ENCODE assay signal across 4 fruit fly cellular contexts in genomic region chr2L:1073530-1073929, dm6.
TF ChIP-seq lines count a peak whose summit lies in the region.

No protein-coding gene starts in this region.

- TF ChIP-seq CTCF in whole organism, embryonic (GFP tag; optimal IDR thresholded peaks at IDR 0.05; lab: Kevin White, UChicago) = no peak

TF ChIP-seq in whole organism, adult, 20 proteins besides CTCF, POLR2A, EP300 and RAD21:
- TF ChIP-seq CG1620 (GFP tag; optimal IDR thresholded peaks at IDR 0.05; lab: Kevin White, UChicago) (no peak), CG5204 (GFP tag; optimal IDR thresholded peaks at IDR 0.05; lab: Kevin White, UChicago) (no peak), cnc (optimal IDR thresholded peaks at IDR 0.05; lab: Kevin White, UChicago) (no peak), tj (GFP tag; optimal IDR thresholded peaks at IDR 0.05; lab: Kevin White, UChicago) (peak; percentile 55), CG12768 (GFP tag; optimal IDR thresholded peaks at IDR 0.05; lab: Kevin White, UChicago) (no peak), toe (GFP tag; optimal IDR thresholded peaks at IDR 0.05; lab: Kevin White, UChicago) (no peak), kay (GFP tag; lab: Kevin White, UChicago; ENCODE audit: borderline replicate concordance) (no peak), ovo (GFP tag; optimal IDR thresholded peaks at IDR 0.05; lab: Kevin White, UChicago) (no peak), CG33017 (tag; optimal IDR thresholded peaks at IDR 0.05; lab: Kevin White, UChicago) (no peak), pad (GFP tag; optimal IDR thresholded peaks at IDR 0.05; lab: Kevin White, UChicago) (no peak), cic (GFP tag; optimal IDR thresholded peaks at IDR 0.05; lab: Kevin White, UChicago) (no peak), Clk (GFP tag; optimal IDR thresholded peaks at IDR 0.05; lab: Kevin White, UChicago) (no peak), bab1 (GFP tag; optimal IDR thresholded peaks at IDR 0.05; lab: Kevin White, UChicago) (peak; percentile 56)

TF ChIP-seq in whole organism, embryonic, 481 proteins besides CTCF, POLR2A, EP300 and RAD21 (continues in another document):
- TF ChIP-seq Lhr (GFP tag; optimal IDR thresholded peaks at IDR 0.05; lab: Kevin White, UChicago) = no peak
- no peak for TF ChIP-seq CG17186 (GFP tag; optimal IDR thresholded peaks at IDR 0.05; lab: Kevin White, UChicago)
- TF ChIP-seq crc (GFP tag; optimal IDR thresholded peaks at IDR 0.05; lab: Kevin White, UChicago) = no peak
- no peak for TF ChIP-seq zf30C (GFP tag; optimal IDR thresholded peaks at IDR 0.05; lab: Kevin White, UChicago)
- no peak for TF ChIP-seq CG42726 (GFP tag; IDR thresholded peaks at IDR 0.05; lab: Robert Waterston, UW; ENCODE audit: partially characterized antibody)
- no peak for TF ChIP-seq Nf-YA (GFP tag; IDR thresholded peaks at IDR 0.05; lab: Robert Waterston, UW)
- no peak for TF ChIP-seq Rfx (GFP tag; IDR thresholded peaks at IDR 0.05; lab: Robert Waterston, UW)
- no peak for TF ChIP-seq odd (GFP tag; optimal IDR thresholded peaks at IDR 0.05; lab: Kevin White, UChicago)
- no peak for TF ChIP-seq CG32772 (GFP tag; IDR thresholded peaks at IDR 0.05; lab: Robert Waterston, UW)
- TF ChIP-seq chn (GFP tag; optimal IDR thresholded peaks at IDR 0.05; lab: Kevin White, UChicago) = no peak
- no peak for TF ChIP-seq bowl (GFP tag; IDR thresholded peaks at IDR 0.05; lab: Robert Waterston, UW)
- TF ChIP-seq CG2875 (GFP tag; optimal IDR thresholded peaks at IDR 0.05; lab: Kevin White, UChicago) = no peak
- no peak for TF ChIP-seq gce (GFP tag; IDR thresholded peaks at IDR 0.05; lab: Robert Waterston, UW)
- TF ChIP-seq Mrtf (GFP tag; IDR thresholded peaks at IDR 0.05; lab: Robert Waterston, UW) = no peak
- no peak for TF ChIP-seq chinmo (GFP tag; IDR thresholded peaks at IDR 0.05; lab: Robert Waterston, UW; ENCODE audit: partially characterized antibody)
- TF ChIP-seq BtbVII (GFP tag; optimal IDR thresholded peaks at IDR 0.05; lab: Kevin White, UChicago) = no peak
- TF ChIP-seq ci (GFP tag; IDR thresholded peaks at IDR 0.05; lab: Robert Waterston, UW) = no peak
- no peak for TF ChIP-seq CG3163 (GFP tag; optimal IDR thresholded peaks at IDR 0.05; lab: Kevin White, UChicago)
- TF ChIP-seq sens (GFP tag; lab: Kevin White, UChicago) = peak; percentile 75
- no peak for TF ChIP-seq CG18764 (GFP tag; optimal IDR thresholded peaks at IDR 0.05; lab: Kevin White, UChicago)
- TF ChIP-seq CG12219 (GFP tag; optimal IDR thresholded peaks at IDR 0.05; lab: Kevin White, UChicago) = no peak
- no peak for TF ChIP-seq unc-4 (GFP tag; IDR thresholded peaks at IDR 0.05; lab: Robert Waterston, UW; ENCODE audit: partially characterized antibody)
- TF ChIP-seq CoRest (tag; optimal IDR thresholded peaks at IDR 0.05; lab: Kevin White, UChicago) = no peak
- no peak for TF ChIP-seq usp (GFP tag; optimal IDR thresholded peaks at IDR 0.05; lab: Kevin White, UChicago)
- no peak for TF ChIP-seq Xbp1 (GFP tag; optimal IDR thresholded peaks at IDR 0.05; lab: Kevin White, UChicago)
- no peak for TF ChIP-seq Dbx (GFP tag; IDR thresholded peaks at IDR 0.05; lab: Robert Waterston, UW)
- peak; percentile 65 for TF ChIP-seq Med (GFP tag; lab: Kevin White, UChicago)
- no peak for TF ChIP-seq zfh1 (GFP tag; IDR thresholded peaks at IDR 0.05; lab: Robert Waterston, UW)
- TF ChIP-seq CG11504 (tag; optimal IDR thresholded peaks at IDR 0.05; lab: Kevin White, UChicago) = peak; percentile 4

TF ChIP-seq in whole organism, prepupa, 60 proteins besides CTCF, POLR2A, EP300 and RAD21 (continues in another document):
- TF ChIP-seq Gug (GFP tag; IDR thresholded peaks at IDR 0.05; lab: Robert Waterston, UW) (0 out of 2 replicates have a peak, but pooled peaks have one; percentile 23), dsx (GFP tag; optimal IDR thresholded peaks at IDR 0.05; lab: Kevin White, UChicago; ENCODE audit: poor library complexity, severe bottlenecking) (no peak), Eip75B (GFP tag; optimal IDR thresholded peaks at IDR 0.05; lab: Kevin White, UChicago) (no peak), CG6276 (GFP tag; optimal IDR thresholded peaks at IDR 0.05; lab: Kevin White, UChicago) (peak; percentile 43), Eip93F (GFP tag; optimal IDR thresholded peaks at IDR 0.05; lab: Kevin White, UChicago) (no peak), Ets21C (GFP tag; optimal IDR thresholded peaks at IDR 0.05; lab: Kevin White, UChicago) (no peak), achi (GFP tag; optimal IDR thresholded peaks at IDR 0.05; lab: Kevin White, UChicago) (peak; percentile 29), CG7368 (GFP tag; optimal IDR thresholded peaks at IDR 0.05; lab: Kevin White, UChicago) (peak; percentile 12), Sox14 (GFP tag; optimal IDR thresholded peaks at IDR 0.05; lab: Kevin White, UChicago) (no peak), svp (GFP tag; lab: Kevin White, UChicago) (peak; percentile 68), CG11902 (GFP tag; optimal IDR thresholded peaks at IDR 0.05; lab: Kevin White, UChicago) (no peak), spab (GFP tag; optimal IDR thresholded peaks at IDR 0.05; lab: Kevin White, UChicago) (no peak), salr (GFP tag; optimal IDR thresholded peaks at IDR 0.05; lab: Kevin White, UChicago) (no peak), CG8632 (GFP tag; optimal IDR thresholded peaks at IDR 0.05; lab: Kevin White, UChicago) (no peak), ss (GFP tag; optimal IDR thresholded peaks at IDR 0.05; lab: Kevin White, UChicago) (no peak), CG3032 (tag; optimal IDR thresholded peaks at IDR 0.05; lab: Kevin White, UChicago) (no peak), CG3919 (GFP tag; optimal IDR thresholded peaks at IDR 0.05; lab: Kevin White, UChicago) (peak; percentile 37), topi (GFP tag; optimal IDR thresholded peaks at IDR 0.05; lab: Kevin White, UChicago) (no peak), Hr38 (GFP tag; optimal IDR thresholded peaks at IDR 0.05; lab: Kevin White, UChicago) (no peak), CG31627 (GFP tag; optimal IDR thresholded peaks at IDR 0.05; lab: Kevin White, UChicago) (no peak), CG1621 (tag; optimal IDR thresholded peaks at IDR 0.05; lab: Kevin White, UChicago) (no peak), Sox15 (GFP tag; optimal IDR thresholded peaks at IDR 0.05; lab: Kevin White, UChicago) (no peak), OdsH (GFP tag; optimal IDR thresholded peaks at IDR 0.05; lab: Kevin White, UChicago) (peak; percentile 29), CG10669 (GFP tag; optimal IDR thresholded peaks at IDR 0.05; lab: Kevin White, UChicago) (peak; percentile 1), acj6 (GFP tag; optimal IDR thresholded peaks at IDR 0.05; lab: Kevin White, UChicago) (peak; percentile 27), fd59A (GFP tag; optimal IDR thresholded peaks at IDR 0.05; lab: Kevin White, UChicago) (no peak), fd85E (GFP tag; optimal IDR thresholded peaks at IDR 0.05; lab: Kevin White, UChicago) (no peak), Ets96B (tag; optimal IDR thresholded peaks at IDR 0.05; lab: Kevin White, UChicago) (no peak), CG16779 (tag; optimal IDR thresholded peaks at IDR 0.05; lab: Kevin White, UChicago) (no peak), net (GFP tag; optimal IDR thresholded peaks at IDR 0.05; lab: Kevin White, UChicago) (peak; percentile 17)

TF ChIP-seq in whole organism, pupa, 21 proteins besides CTCF, POLR2A, EP300 and RAD21:
- TF ChIP-seq CG13204 (GFP tag; optimal IDR thresholded peaks at IDR 0.05; lab: Kevin White, UChicago) (no peak), CG4496 (GFP tag; IDR thresholded peaks at IDR 0.05; lab: Robert Waterston, UW) (0 out of 3 replicates have a peak, but pooled peaks have one; percentile 39), CG9948 (tag; optimal IDR thresholded peaks at IDR 0.05; lab: Kevin White, UChicago) (no peak), CG15710 (tag; optimal IDR thresholded peaks at IDR 0.05; lab: Kevin White, UChicago) (no peak), EcR (GFP tag; optimal IDR thresholded peaks at IDR 0.05; lab: Kevin White, UChicago) (no peak), Pif1A (GFP tag; optimal IDR thresholded peaks at IDR 0.05; lab: Kevin White, UChicago) (peak; percentile 53), CG8301 (tag; optimal IDR thresholded peaks at IDR 0.05; lab: Kevin White, UChicago) (peak; percentile 33), CG14655 (GFP tag; optimal IDR thresholded peaks at IDR 0.05; lab: Kevin White, UChicago) (peak; percentile 40), gl (tag; optimal IDR thresholded peaks at IDR 0.05; lab: Kevin White, UChicago) (no peak), CG10348 (GFP tag; IDR thresholded peaks at IDR 0.05; lab: Robert Waterston, UW) (no peak), rn (GFP tag; IDR thresholded peaks at IDR 0.05; lab: Robert Waterston, UW) (no peak), CG12605 (GFP tag; IDR thresholded peaks at IDR 0.05; lab: Robert Waterston, UW) (no peak), fd96Ca (GFP tag; IDR thresholded peaks at IDR 0.05; lab: Robert Waterston, UW) (peak; percentile 48; the same call in 2 of the 3 replicates), CG32121 (GFP tag; IDR thresholded peaks at IDR 0.05; lab: Robert Waterston, UW) (peak; percentile 58), Snoo (tag; optimal IDR thresholded peaks at IDR 0.05; lab: Kevin White, UChicago) (no peak), CG17806 (tag; optimal IDR thresholded peaks at IDR 0.05; lab: Kevin White, UChicago) (no peak), CG34367 (tag; optimal IDR thresholded peaks at IDR 0.05; lab: Kevin White, UChicago) (no peak), Ets98B (GFP tag; IDR thresholded peaks at IDR 0.05; lab: Robert Waterston, UW) (peak; percentile 29; the same call in 1 of the 2 replicates)
